Worm (Caenorhabditis elegans) whole organism, early embryonic: ENCODE data around the gene F15A4.5.
"Not testable (repeated sequence)": the region's sequence is repeated elsewhere in the genome, so short reads cannot be mapped to it uniquely, and the experiment has no call there.

Experiments
- B0310.2 ChIP-seq: sonication (generic microtip); optimal IDR thresholded peaks from 2 replicates; lab custom pipeline; 2016; ENCODE audit warnings: mild to moderate bottlenecking, missing genetic modification characterization, missing compliant biosample characterization
- F13C5.2 ChIP-seq: sonication (generic microtip); optimal IDR thresholded peaks from 2 replicates; lab custom pipeline; 2017; ENCODE audit warnings: mild to moderate bottlenecking, missing genetic modification characterization, inconsistent platforms, missing compliant biosample characterization
- aly-1 ChIP-seq: sonication (generic microtip); optimal IDR thresholded peaks from 2 replicates; lab custom pipeline; 2016; ENCODE audit warnings: missing genetic modification characterization, missing compliant biosample characterization
- ama-1 ChIP-seq: fragments of 150-350 bp; optimal IDR thresholded peaks from 2 replicates; lab custom pipeline; 2014
- ceh-13 ChIP-seq: fragments of 200-800 bp; sonication (Bioruptor generic); optimal IDR thresholded peaks from 2 replicates; lab custom pipeline; 2018; ENCODE audit warnings: mild to moderate bottlenecking, missing genetic modification characterization, missing compliant biosample characterization
- ceh-36 ChIP-seq: sonication (generic microtip); optimal IDR thresholded peaks from 2 replicates; lab custom pipeline; 2016; ENCODE audit warnings: missing genetic modification characterization, inconsistent platforms, missing compliant biosample characterization
- ets-7 ChIP-seq: sonication (generic microtip); optimal IDR thresholded peaks from 2 replicates; lab custom pipeline; 2016; ENCODE audit warnings: missing genotype, missing genetic modification characterization, missing compliant biosample characterization
- flt-1 ChIP-seq: fragments of 200-800 bp; sonication (Bioruptor generic); IDR thresholded peaks from 2 replicates; pipeline ENCODE4 v1.3.6; 2022; ENCODE audit warnings: missing genetic modification characterization, missing compliant biosample characterization
- hmbx-1 ChIP-seq: sonication (generic microtip); optimal IDR thresholded peaks from 2 replicates; lab custom pipeline; 2016; ENCODE audit warnings: mild to moderate bottlenecking, missing genetic modification characterization, missing compliant biosample characterization
- hmg-4 ChIP-seq: fragments of 200-800 bp; sonication (Bioruptor generic); optimal IDR thresholded peaks from 2 replicates; lab custom pipeline; 2018; ENCODE audit warnings: mild to moderate bottlenecking, missing genetic modification characterization, missing compliant biosample characterization
- hnd-1 ChIP-seq: sonication (generic microtip); optimal IDR thresholded peaks from 2 replicates; lab custom pipeline; 2016; ENCODE audit warnings: missing genetic modification characterization, missing compliant biosample characterization
- pes-1 ChIP-seq: fragments of 200-800 bp; sonication (Bioruptor generic); IDR thresholded peaks from 2 replicates; pipeline ENCODE4 v1.3.6; 2022; ENCODE audit warnings: missing genetic modification reagents, missing genetic modification characterization, missing compliant biosample characterization
- scrt-1 ChIP-seq: fragments of 200-800 bp; sonication (Bioruptor generic); IDR thresholded peaks from 2 replicates; pipeline ENCODE4 v1.3.6; 2022; ENCODE audit warnings: missing genetic modification characterization, missing compliant biosample characterization
- sea-1 ChIP-seq: fragments of 200-800 bp; sonication (Bioruptor generic); conservative IDR thresholded peaks from 2 replicates; pipeline ENCODE4 v1.3.6; 2022; ENCODE audit warnings: missing genetic modification characterization, missing compliant biosample characterization
- tbx-11 ChIP-seq: fragments of 200-800 bp; sonication (Bioruptor generic); IDR thresholded peaks from 2 replicates; pipeline ENCODE4 v1.3.6; 2022; ENCODE audit warnings: missing genetic modification characterization, missing compliant biosample characterization
- tbx-37 ChIP-seq: fragments of 200-800 bp; sonication (Bioruptor generic); conservative IDR thresholded peaks from 2 replicates; pipeline ENCODE4 v1.3.6; 2022; ENCODE audit warnings: missing genetic modification reagents, missing genetic modification characterization, missing compliant biosample characterization
- tra-4 ChIP-seq: sonication (generic microtip); optimal IDR thresholded peaks from 2 replicates; lab custom pipeline; 2017; ENCODE audit warnings: missing genetic modification characterization, missing compliant biosample characterization

The F15A4.5 gene

DNA sequence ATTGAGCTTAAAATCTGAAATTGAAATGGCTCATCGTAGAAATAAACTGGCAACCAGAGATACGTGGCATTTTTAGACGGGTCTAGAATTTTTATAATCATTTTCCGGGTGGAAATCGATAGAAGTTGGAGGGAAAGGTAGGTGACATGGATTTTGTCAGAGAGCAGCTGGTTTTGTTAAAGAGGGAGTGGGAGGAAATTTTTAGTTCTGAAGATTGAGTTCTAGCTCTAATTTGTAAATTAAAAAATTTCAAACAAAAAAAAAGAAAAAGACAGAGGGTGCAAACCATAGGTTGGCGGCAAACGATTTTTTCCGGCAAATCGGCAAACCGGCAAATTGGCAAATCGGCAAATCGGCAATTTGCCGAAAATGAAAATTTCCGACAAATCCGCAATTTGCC, 14.4 kb downstream of the F15A4.5 start, which contains the start of gene sre-32:
Gene sre-32 (minus strand): TSS at position 101 of the 400 bp plus-strand sequence.
- no peak for TF ChIP-seq scrt-1 (GFP tag; lab: Robert Waterston, UW)
- TF ChIP-seq tbx-11 (GFP tag; lab: Robert Waterston, UW): no peak

DNA sequence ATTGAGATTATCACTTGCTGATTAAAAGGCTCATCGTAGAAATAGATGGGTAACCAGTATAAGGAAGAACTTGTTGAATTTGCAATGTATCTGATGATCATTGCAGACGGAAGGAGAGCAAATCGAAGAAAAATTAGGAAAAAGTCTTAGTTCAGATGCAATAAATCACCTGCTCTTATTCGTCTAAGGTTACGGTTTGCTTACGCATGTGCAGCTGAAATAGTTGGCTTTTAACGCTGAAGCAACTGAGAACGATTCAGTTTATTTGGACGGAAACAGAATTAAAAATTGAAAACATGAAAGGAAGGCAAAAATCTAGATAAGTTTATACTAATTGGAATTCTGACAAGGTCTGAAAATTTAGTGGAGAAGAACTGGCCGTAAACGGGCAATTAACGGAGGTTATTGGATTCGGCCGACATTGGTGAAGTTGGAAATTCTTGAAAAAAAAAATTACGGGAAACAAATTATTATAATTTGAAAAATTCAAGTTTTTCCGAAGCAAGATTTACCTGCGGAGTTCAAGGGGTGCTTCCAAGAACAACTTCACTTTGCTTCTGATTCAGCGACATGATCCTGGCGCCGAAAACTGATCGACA, 18.2 kb downstream of the F15A4.5 start, which contains the start of the genes sre-35 and sre-33:
Gene sre-35 (minus strand): TSS at position 101 of the 599 bp plus-strand sequence.
Gene sre-33 (plus strand): TSS at position 549 of the 599 bp plus-strand sequence.
- TF ChIP-seq ets-7: no peak
- TF ChIP-seq sea-1 (GFP tag; lab: Robert Waterston, UW): no peak
- no peak for TF ChIP-seq B0310.2 (tag; lab: Kevin White, UChicago)
- no peak for TF ChIP-seq hmg-4 (GFP tag; lab: Kevin White, UChicago)
- no peak for TF ChIP-seq aly-1 (tag; lab: Kevin White, UChicago)

DNA sequence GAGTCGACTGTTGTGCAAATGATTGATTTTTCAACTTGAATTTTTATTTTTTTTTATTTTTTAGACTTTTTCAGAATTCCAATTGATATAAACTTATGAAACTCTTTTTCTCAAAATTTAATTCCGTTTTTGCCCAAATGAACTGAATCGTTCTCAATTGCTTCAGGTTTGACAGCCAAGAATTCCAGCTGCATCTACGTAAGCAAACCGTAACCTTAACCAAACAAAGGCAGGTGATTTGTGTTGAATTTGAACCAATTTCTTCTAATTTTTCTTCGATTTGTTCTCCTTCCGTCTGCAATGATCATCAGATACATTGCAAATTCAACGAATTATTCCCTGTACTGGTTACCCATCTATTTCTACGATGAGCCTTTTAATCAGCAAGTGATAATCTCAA, 21.2 kb downstream of the F15A4.5 start, which contains the start of gene sre-34:
Gene sre-34 (plus strand): TSS at position 301 of the 400 bp plus-strand sequence.
- TF ChIP-seq hmbx-1 (no peak), flt-1 (GFP tag; lab: Robert Waterston, UW) (no peak), ceh-13 (GFP tag; lab: Kevin White, UChicago) (no peak), F13C5.2 (tag; lab: Kevin White, UChicago) (no peak), scrt-1 (GFP tag; lab: Robert Waterston, UW) (no peak), ets-7 (no peak), B0310.2 (tag; lab: Kevin White, UChicago) (no peak), ama-1 (lab: Kevin White, UChicago) (no peak), sea-1 (GFP tag; lab: Robert Waterston, UW) (no peak), hnd-1 (no peak), pes-1 (no peak), tra-4 (tag; lab: Kevin White, UChicago) (no peak), tbx-37 (no peak), aly-1 (tag; lab: Kevin White, UChicago) (no peak)

DNA sequence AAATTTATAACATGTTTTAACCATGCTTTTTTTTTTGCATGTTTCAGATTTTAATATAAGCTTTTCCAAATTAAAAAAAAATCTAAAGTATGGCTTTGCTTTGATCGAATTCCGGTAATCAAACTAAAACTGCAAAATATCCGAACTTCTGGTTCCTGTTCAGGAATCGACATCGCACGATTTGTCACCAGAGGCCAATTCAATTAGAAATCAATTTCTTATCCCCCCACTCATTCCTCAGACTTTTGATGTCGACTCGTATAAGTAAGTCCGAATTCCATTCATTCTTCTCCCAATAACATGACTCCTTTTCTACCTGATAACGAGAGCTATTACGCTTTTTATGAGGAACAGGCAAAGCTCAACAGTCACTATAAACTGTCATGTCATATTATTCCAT, 22.8 kb downstream of the F15A4.5 start, which contains the start of gene srh-27:
Gene srh-27 (plus strand): TSS at position 301 of the 400 bp plus-strand sequence.
- TF ChIP-seq tra-4 (tag; lab: Kevin White, UChicago): no peak
- TF ChIP-seq sea-1 (GFP tag; lab: Robert Waterston, UW): no peak
- TF ChIP-seq tbx-37: no peak
- no peak for TF ChIP-seq hmg-4 (GFP tag; lab: Kevin White, UChicago)
- TF ChIP-seq flt-1 (GFP tag; lab: Robert Waterston, UW): no peak
- no peak for TF ChIP-seq ama-1 (lab: Kevin White, UChicago)

DNA sequence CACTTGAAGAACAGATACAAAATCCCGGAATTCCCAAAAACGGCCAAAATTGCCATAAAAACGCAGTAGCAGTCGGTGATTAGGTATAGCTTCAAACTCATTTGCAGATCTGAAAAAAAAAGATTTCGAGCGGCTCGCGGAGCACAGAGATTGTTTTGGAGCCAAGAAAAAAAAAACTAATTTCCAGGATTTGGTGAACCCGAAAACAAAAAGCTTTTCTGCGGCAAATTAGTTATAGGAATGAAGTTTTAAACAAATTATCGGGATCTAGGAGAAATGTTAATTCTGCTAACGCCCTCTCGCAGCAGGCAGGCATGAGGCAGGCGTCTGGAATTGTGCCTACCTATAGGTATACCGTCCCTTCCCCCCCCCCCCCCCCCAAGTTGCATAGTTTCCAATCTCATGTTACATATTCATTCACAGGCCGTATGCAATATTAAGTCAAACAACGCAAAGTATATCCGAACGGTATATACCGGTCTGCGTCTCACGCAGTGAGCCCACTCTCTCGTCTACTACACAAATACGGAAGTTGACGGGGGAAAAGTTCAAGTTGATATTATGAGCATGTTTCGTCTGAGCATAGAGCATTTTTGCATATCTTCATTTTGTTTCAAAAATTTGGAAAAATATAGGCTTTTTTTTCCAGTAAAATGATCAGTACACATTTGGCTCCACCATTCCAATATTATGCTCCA, 26.2 kb downstream of the F15A4.5 start, which contains the start of the genes W05H5.1 and pitr-6:
Gene W05H5.1 (minus strand): TSS at position 101 of the 698 bp plus-strand sequence.
Gene pitr-6 (plus strand): TSS at position 648 of the 698 bp plus-strand sequence.
- TF ChIP-seq tra-4 (tag; lab: Kevin White, UChicago) (no peak), B0310.2 (tag; lab: Kevin White, UChicago) (no peak), aly-1 (tag; lab: Kevin White, UChicago) (no peak)

DNA sequence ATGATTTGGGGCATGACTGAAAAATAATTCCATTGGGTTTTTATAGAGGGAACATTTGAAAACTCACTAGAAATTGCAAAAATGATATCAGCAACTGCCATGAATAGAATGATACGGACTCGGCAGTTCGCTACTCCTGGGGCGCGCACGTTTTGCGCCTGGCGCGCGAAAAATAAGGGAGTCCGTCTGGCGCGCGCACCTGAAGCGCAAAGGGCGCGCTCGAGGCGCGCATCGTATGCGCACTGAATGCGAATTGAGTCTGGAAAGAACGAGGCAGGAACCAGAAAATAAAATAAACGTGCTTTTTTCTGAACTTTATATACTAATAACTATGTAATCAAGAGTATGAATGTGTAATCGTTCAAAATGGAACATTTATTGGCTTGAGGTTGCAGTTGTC, 29.9 kb downstream of the F15A4.5 start, which contains the start of gene Y57A10C.10:
Gene Y57A10C.10 (minus strand): TSS at position 101 of the 400 bp plus-strand sequence.
- not testable (repeated sequence) for TF ChIP-seq hmg-4 (GFP tag; lab: Kevin White, UChicago); ceh-36 (tag; lab: Kevin White, UChicago); tbx-37

DNA sequence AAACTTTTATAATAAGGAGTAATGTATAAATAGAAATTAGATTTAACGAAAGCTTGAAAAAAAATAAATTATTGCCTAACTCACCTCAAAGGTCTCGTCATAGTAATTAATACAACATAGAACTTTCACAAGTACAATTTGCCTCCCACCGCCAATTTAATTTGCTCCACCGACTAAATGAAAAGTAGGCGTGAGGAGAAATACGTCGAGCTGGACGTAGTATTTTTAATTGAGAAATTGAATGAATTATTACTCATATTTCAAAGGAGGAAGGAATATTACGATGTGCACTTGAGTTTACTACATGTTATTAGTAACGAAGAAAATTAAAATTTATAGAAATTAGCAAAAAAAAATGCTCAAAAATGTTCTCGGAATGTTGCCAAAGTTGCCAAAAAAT, 32.6 kb downstream of the F15A4.5 start, which contains the start of gene Y57A10C.9:
Gene Y57A10C.9 (minus strand): TSS at position 101 of the 400 bp plus-strand sequence.
- TF ChIP-seq pes-1 (no peak), ceh-13 (GFP tag; lab: Kevin White, UChicago) (no peak), hmbx-1 (no peak), scrt-1 (GFP tag; lab: Robert Waterston, UW) (no peak), B0310.2 (tag; lab: Kevin White, UChicago) (no peak), hnd-1 (no peak), tra-4 (tag; lab: Kevin White, UChicago) (no peak)

DNA sequence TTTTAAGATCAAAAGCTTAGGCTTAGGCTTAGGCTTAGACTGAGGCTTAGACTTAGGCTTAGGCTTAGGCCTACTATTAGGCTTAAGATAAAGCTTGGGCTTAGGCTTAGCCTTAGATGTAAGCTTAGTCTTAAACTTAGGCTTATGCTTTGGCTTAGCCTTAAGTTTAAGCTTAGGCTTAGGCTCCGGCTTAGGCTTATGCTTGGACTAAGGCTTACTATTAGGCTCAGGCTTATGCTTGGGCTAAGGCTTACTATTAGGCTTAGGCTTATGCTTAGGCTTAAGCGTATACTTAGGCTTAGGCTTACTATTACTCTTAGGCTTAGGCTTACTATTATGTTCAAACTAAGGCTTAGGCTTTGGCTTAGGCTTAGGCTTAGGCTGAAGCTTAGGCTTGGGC, 34.3 kb downstream of the F15A4.5 start:
- peak; percentile 82 for TF ChIP-seq ceh-36 (tag; lab: Kevin White, UChicago)
- no peak for TF ChIP-seq aly-1 (tag; lab: Kevin White, UChicago)
- TF ChIP-seq scrt-1 (GFP tag; lab: Robert Waterston, UW): no peak
- TF ChIP-seq ama-1 (lab: Kevin White, UChicago): no peak
- TF ChIP-seq ets-7: no peak
